Worm (Caenorhabditis elegans): ENCODE results near the gene best-14.

DNA sequence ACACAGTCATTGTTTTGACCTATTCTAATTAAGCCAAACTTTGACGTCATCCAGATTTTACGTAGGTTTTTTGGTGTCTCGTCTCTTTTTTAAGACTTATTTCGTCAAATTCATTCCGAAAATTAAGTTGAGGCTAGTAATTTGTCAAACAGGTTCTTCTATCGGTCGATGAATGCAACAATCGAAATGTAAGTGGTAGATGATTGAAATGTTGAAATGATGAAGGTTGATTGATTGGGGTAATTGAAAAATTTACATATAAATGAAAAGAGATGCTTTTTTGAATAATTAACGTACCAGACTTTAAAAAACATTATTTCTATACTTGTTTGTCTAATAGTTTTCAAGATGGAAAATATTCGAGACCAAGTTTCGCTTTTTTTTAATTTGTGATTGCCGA lies 1.4 kb upstream of the best-14 start:
- TF ChIP-seq him-1 (tag; optimal IDR thresholded peaks at IDR 0.05) (no peak), W03F9.2 (tag; optimal IDR thresholded peaks at IDR 0.05) (no peak)

All from whole organism, L4/young adult.